Worm (Caenorhabditis elegans): Measurements from ENCODE around the gene zip-11.
"Not testable (repeated sequence)": the region's sequence is repeated elsewhere in the genome, so short reads cannot be mapped to it uniquely, and the experiment has no call there.

Gene zip-11

DNA sequence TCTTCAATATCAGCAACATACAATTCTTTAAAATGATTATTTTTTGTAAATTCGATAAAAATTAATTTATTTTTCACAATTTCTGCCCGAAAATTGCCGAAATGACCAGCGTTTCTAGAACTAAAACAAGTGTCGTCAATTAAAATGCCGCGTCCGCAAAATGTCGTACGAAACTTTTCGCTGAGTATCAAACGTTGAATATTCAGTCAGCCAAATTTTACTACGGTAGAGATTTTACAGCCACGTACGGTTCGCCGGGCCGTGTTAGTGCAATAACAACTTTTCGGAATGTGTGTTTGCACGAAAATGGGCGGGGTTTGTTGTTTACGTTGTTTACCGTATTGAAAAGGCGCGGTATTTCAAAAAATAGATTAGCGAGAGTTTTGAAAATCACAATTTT is 2.2 kb downstream of the zip-11 start (continued):
- TF ChIP-seq tlf-1 (GFP tag; optimal IDR thresholded peaks at IDR 0.05): peak; percentile 92
- TF ChIP-seq ztf-6 (GFP tag; IDR thresholded peaks at IDR 0.05): peak; percentile 79; the same call in 1 of the 2 replicates
- TF ChIP-seq repo-1 (tag; optimal IDR thresholded peaks at IDR 0.05): peak; percentile 50
- TF ChIP-seq ceh-100 (GFP tag; IDR thresholded peaks at IDR 0.05): peak; percentile 91
- TF ChIP-seq hmg-20 (GFP tag; IDR thresholded peaks at IDR 0.05): peak; percentile 89
- peak; percentile 99 for TF ChIP-seq Y53G8AR.9 (GFP tag; conservative IDR thresholded peaks at IDR 0.05)
- peak; percentile 93 for TF ChIP-seq B0019.2 (GFP tag; conservative IDR thresholded peaks at IDR 0.05)
- TF ChIP-seq C06A6.2 (GFP tag; conservative IDR thresholded peaks at IDR 0.05): peak; percentile 96
- TF ChIP-seq F33H1.4 (GFP tag; IDR thresholded peaks at IDR 0.05): peak; percentile 96
- TF ChIP-seq ZK185.1 (tag; optimal IDR thresholded peaks at IDR 0.05; ENCODE audit: poor library complexity, severe bottlenecking): peak; percentile 39
- TF ChIP-seq somi-1 (GFP tag; optimal IDR thresholded peaks at IDR 0.05): peak; percentile 64
- peak; percentile 98 for TF ChIP-seq Y56A3A.18 (GFP tag; IDR thresholded peaks at IDR 0.05)
- peak; percentile 97 for TF ChIP-seq K11D2.4 (GFP tag; IDR thresholded peaks at IDR 0.05)
- peak; percentile 79 for TF ChIP-seq lin-40 (tag; optimal IDR thresholded peaks at IDR 0.05)
- TF ChIP-seq let-607 (tag; optimal IDR thresholded peaks at IDR 0.05): peak; percentile 83 to 93
- peak; percentile 9 for TF ChIP-seq hrde-1 (tag; optimal IDR thresholded peaks at IDR 0.05; ENCODE audit: borderline replicate concordance)
- peak; percentile 45 for TF ChIP-seq him-1 (tag; optimal IDR thresholded peaks at IDR 0.05)
- TF ChIP-seq nhr-80 (tag; optimal IDR thresholded peaks at IDR 0.05): peak; percentile 37
- peak; percentile 91 for TF ChIP-seq hsf-1 (GFP tag; IDR thresholded peaks at IDR 0.05)
- peak; percentile 62 for TF ChIP-seq atf-7 (tag; optimal IDR thresholded peaks at IDR 0.05)
- TF ChIP-seq lin-35 (GFP tag; optimal IDR thresholded peaks at IDR 0.05): peak in 1 of 3 experiments; percentile 68
- TF ChIP-seq attf-5 (GFP tag; optimal IDR thresholded peaks at IDR 0.05): peak; percentile 78
- peak; percentile 2 for TF ChIP-seq athp-1 (tag; optimal IDR thresholded peaks at IDR 0.05)
- TF ChIP-seq ekl-4 (GFP tag; IDR thresholded peaks at IDR 0.05): peak; percentile 98
- peak; percentile 43 for TF ChIP-seq ztf-18 (tag; optimal IDR thresholded peaks at IDR 0.05)
- not testable (repeated sequence) for TF ChIP-seq snpc-4 (GFP tag; optimal IDR thresholded peaks at IDR 0.05)
- peak in 2 of 4 experiments; percentile 45 to 72 for TF ChIP-seq snpc-4 (tag; optimal IDR thresholded peaks at IDR 0.05)
- 0 out of 2 replicates have a peak, but pooled peaks have one; percentile 41 for TF ChIP-seq bed-1 (GFP tag; IDR thresholded peaks at IDR 0.05)
- TF ChIP-seq F57C9.4 (tag; optimal IDR thresholded peaks at IDR 0.05): peak; percentile 89

DNA sequence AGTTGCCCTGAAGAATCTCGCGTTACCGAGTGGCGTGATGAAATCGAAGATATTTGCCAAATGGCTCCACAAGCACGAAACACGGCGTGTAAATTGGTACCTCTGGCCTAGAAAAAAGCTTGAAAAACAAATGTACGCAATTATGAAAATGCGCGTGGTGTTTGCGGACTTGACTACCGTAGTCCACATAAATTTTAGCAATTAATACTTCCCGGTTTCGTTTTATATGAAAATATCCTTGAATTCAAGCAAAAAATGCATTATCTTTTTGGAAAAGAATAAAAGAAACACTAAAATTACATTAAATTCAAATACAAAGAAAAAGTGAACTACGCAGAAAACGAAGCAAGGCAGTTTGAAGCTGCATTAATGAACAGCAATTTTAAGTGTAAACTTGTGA is 3.0 kb downstream of the zip-11 start:
- peak; percentile 45; the same call in 1 of the 2 replicates for TF ChIP-seq hmg-1.2 (GFP tag; IDR thresholded peaks at IDR 0.05)

DNA sequence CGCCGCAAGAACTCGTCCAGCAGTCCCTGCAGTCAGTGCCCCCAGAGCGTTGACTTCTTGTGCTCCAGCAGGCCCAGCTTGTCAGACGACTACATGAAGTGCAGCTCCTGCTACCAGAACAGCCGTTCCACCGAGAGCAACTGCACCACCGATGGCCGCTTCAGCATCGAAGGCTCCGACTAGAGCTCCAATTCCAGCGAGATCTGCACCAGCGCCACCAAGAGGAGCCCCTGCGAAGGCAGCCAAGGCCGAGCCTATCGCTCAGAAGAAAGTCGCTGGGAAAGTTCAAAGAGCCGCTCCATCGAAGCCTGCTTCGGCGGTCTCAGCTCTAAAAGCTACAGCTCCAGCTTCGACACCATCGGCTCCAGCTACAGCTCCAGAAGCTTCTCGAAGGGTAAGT is 9.7 kb downstream of the zip-11 start:
- peak; percentile 81 for TF ChIP-seq egrh-3 (GFP tag; IDR thresholded peaks at IDR 0.05)

DNA sequence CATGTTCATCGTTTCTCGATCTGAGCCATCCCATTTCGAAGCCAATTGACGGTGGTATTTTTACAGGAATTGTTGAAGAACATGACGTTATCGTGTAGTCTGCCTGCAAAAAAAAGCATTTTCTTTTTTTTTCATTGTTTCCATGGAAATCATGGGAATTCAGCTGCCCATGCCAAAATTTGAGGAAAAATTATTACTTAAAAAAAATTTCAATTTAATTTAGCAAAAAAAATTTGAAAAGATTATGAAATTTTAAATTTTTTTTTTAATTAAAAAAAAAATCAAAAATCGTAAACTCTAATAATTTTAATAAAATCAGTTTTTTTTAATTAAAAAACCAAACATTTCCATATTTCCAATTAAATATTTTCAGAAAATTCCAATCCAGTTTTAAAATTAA is 20.7 kb downstream of the zip-11 start, which contains the start of gene F42A6.5:
TSS of gene F42A6.5 (minus strand) at position 101 of the 400 bp plus-strand sequence.
- TF ChIP-seq T26A5.8 (tag; optimal IDR thresholded peaks at IDR 0.05); let-526 (GFP tag; IDR thresholded peaks at IDR 0.05); him-1 (tag; optimal IDR thresholded peaks at IDR 0.05): not testable (repeated sequence)

Data from whole organism, young adult.